Worm (Caenorhabditis elegans): Measurements from ENCODE around the gene Y49E10.16.

DNA sequence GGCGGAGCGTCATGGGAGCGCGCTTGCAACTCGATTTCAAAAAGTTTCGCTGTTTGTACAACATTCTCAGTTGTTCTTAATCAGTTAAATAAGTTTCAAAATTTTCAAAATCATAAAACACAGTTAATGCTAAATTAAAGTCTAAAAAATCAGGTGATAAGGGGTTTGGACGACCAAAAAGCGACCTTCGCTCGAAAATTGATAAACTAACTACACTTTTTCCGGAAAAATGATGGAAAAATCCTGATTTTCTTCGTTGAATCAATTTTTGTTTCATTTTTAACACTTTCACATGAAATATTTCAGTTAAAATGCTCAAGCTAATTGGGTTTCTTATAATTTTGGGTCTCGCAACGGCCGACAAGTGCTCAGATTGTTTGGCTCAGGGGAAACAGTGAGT, at the start of gene Y49E10.16:
- TF ChIP-seq klf-2 (GFP tag; conservative IDR thresholded peaks at IDR 0.05) (no peak), ref-1 (GFP tag; conservative IDR thresholded peaks at IDR 0.05) (no peak), ztf-23 (GFP tag; IDR thresholded peaks at IDR 0.05) (no peak), cog-1 (tag; optimal IDR thresholded peaks at IDR 0.05) (no peak), tab-1 (GFP tag; IDR thresholded peaks at IDR 0.05) (no peak), T22C8.4 (GFP tag; IDR thresholded peaks at IDR 0.05) (no peak)

All from whole organism, midembryonic.